Worm (Caenorhabditis elegans) whole organism, early embryonic: ENCODE results near the gene C29E4.15.

Experiments
- ama-1 ChIP-seq: fragments of 150-350 bp; optimal IDR thresholded peaks from 2 replicates; lab custom pipeline; 2014
- scrt-1 ChIP-seq: fragments of 200-800 bp; sonication (Bioruptor generic); IDR thresholded peaks from 2 replicates; pipeline ENCODE4 v1.3.6; 2022; ENCODE audit warnings: missing genetic modification characterization, missing compliant biosample characterization

DNA sequence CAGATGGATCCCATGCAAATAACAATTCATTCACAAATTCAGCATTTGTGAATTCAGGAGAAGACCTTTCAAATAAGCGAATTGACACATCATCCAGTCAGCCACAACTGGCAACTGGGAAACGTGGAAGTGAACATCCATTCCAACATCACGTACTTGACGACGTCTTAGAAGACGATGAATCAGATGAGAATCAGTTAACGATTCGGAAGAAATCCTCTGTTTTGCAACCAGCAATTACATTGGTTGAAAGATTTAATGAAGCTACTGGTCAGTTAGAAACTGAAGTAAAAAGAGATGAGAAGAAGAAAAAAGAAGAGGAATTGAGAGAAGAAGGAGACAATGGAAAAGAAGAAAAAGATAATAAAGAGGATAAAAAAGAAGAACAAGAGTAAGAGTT, 49.0 kb upstream of the C29E4.15 start:
- TF ChIP-seq scrt-1 = no peak
- TF ChIP-seq ama-1 (lab: Kevin White, UChicago) = no peak
